Worm (Caenorhabditis elegans): Measurements from ENCODE around the gene Y38H6C.25.
A peak's percentile ranks its signal among the peaks of the same experiment; 100 is the strongest.

Gene Y38H6C.25

DNA sequence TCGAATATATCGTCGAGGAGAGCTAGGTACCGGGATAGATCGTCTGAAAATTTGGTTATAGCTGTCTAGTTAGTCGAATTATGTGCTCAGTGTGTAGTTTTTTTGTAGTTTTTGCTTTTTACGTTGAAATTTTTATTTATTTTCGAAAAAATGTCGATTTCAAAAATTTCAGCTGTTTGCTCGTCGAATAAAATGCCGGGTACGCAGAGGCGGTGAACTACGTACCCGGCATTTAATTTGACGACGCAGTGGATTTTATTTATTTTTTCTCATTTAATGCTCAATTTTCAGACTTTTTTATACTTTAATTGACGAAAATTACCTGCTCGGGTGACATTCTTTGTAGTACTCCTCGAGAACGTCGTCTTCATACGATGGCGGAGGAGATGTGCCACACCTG is 42.0 kb upstream of the Y38H6C.25 start:
- TF ChIP-seq ztf-6 (GFP tag; IDR thresholded peaks at IDR 0.05), result no peak
- no peak for TF ChIP-seq xnd-1 (tag; optimal IDR thresholded peaks at IDR 0.05)
- peak; percentile 43 for TF ChIP-seq F33H1.4 (GFP tag; IDR thresholded peaks at IDR 0.05)
- TF ChIP-seq snpc-1.1 (tag; optimal IDR thresholded peaks at IDR 0.05; ENCODE audit: insufficient read depth), result no peak
- no peak for TF ChIP-seq hmg-20 (GFP tag; IDR thresholded peaks at IDR 0.05)
- TF ChIP-seq C06A6.2 (GFP tag; conservative IDR thresholded peaks at IDR 0.05), result no peak
- TF ChIP-seq hlh-12 (tag; optimal IDR thresholded peaks at IDR 0.05), result no peak
- no peak for TF ChIP-seq F10E7.11 (tag; optimal IDR thresholded peaks at IDR 0.05)
- TF ChIP-seq die-1 (tag; optimal IDR thresholded peaks at IDR 0.05), result no peak
- TF ChIP-seq F39B2.1 (GFP tag; IDR thresholded peaks at IDR 0.05), result no peak
- no peak for TF ChIP-seq K11D2.4 (GFP tag; IDR thresholded peaks at IDR 0.05)
- TF ChIP-seq F49E8.2 (tag; optimal IDR thresholded peaks at IDR 0.05; ENCODE audit: insufficient read depth), result no peak
- peak; percentile 42; the same call in 1 of the 2 replicates for TF ChIP-seq madf-6 (GFP tag; IDR thresholded peaks at IDR 0.05)
- TF ChIP-seq Y53F4B.3 (GFP tag; IDR thresholded peaks at IDR 0.05), result no peak
- no peak for TF ChIP-seq D2030.7 (GFP tag; IDR thresholded peaks at IDR 0.05)

DNA sequence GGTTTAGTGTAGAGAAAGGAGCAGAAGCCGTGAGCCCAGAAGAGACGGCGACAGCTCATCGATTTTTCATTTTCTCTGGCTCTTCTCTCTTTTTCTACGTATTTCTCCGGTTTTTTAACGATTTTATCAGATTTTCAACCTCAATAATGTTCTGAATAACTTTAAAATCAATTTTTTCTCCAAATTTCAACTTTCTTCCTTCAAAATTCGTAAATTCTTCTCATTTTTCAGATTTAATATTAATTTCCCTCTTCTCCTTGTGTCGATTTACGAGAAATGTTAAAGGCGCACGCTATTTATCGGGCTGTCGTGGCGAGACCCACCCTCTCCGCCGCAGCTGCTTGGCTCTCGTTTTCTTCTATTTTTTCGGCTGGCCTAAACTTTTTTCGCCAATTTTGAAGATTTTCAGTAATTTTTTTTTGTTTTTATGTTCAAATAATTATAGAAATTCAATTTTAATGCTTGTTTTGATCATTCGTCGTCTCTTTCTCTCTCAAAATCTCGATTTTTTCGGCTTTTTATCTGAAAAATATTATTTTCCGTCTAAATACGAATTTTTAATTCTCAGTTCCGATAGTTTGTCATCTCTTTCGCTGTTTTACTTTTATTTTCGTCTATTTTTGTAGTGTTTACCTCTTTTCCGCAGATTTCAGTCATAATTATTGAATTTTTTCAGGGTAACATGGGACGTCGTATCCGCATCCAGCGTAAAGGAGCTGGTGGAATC is 39.9 kb upstream of the Y38H6C.25 start, which contains the start of the genes calf-1 and rpl-2:
Gene calf-1 (minus strand): TSS at position 77 of the 727 bp plus-strand sequence.
Gene rpl-2 (plus strand): TSS at position 677 of the 727 bp plus-strand sequence.
- peak; percentile 20; the same call in 1 of the 2 replicates for TF ChIP-seq mcd-1 (GFP tag; IDR thresholded peaks at IDR 0.05)
- no peak for TF ChIP-seq die-1 (tag; optimal IDR thresholded peaks at IDR 0.05)
- no peak for TF ChIP-seq snpc-3.4 (tag; optimal IDR thresholded peaks at IDR 0.05)
- TF ChIP-seq attf-6 (GFP tag; IDR thresholded peaks at IDR 0.05), result no peak
- no peak for TF ChIP-seq cebp-2 (GFP tag; IDR thresholded peaks at IDR 0.05)
- TF ChIP-seq K11D2.4 (GFP tag; IDR thresholded peaks at IDR 0.05), result no peak
- no peak for TF ChIP-seq rcor-1 (GFP tag; IDR thresholded peaks at IDR 0.05)
- no peak for TF ChIP-seq Y79H2A.3 (GFP tag; conservative IDR thresholded peaks at IDR 0.05)
- no peak for TF ChIP-seq mes-4 (tag; optimal IDR thresholded peaks at IDR 0.05)
- no peak for TF ChIP-seq pbrm-1 (GFP tag; IDR thresholded peaks at IDR 0.05)
- TF ChIP-seq nhr-120 (GFP tag; IDR thresholded peaks at IDR 0.05), result no peak
- TF ChIP-seq lin-35 (GFP tag; optimal IDR thresholded peaks at IDR 0.05), result no peak
- no peak for TF ChIP-seq aptf-2 (GFP tag; conservative IDR thresholded peaks at IDR 0.05)
- TF ChIP-seq Y56A3A.18 (GFP tag; IDR thresholded peaks at IDR 0.05), result no peak
- no peak for TF ChIP-seq Y95B8A.8 (GFP tag; IDR thresholded peaks at IDR 0.05)
- TF ChIP-seq lin-26 (GFP tag; IDR thresholded peaks at IDR 0.05), result no peak
- TF ChIP-seq egl-44 (GFP tag; IDR thresholded peaks at IDR 0.05), result no peak
- peak; percentile 24 for TF ChIP-seq lin-40 (tag; optimal IDR thresholded peaks at IDR 0.05)
- 0 out of 2 replicates have a peak, but pooled peaks have one; percentile 12 for TF ChIP-seq cebp-1 (GFP tag; IDR thresholded peaks at IDR 0.05)
- peak; percentile 58 for TF ChIP-seq cebp-1 (tag; optimal IDR thresholded peaks at IDR 0.05)
- no peak for TF ChIP-seq hsf-1 (GFP tag; IDR thresholded peaks at IDR 0.05)
- TF ChIP-seq F57C9.4 (tag; optimal IDR thresholded peaks at IDR 0.05), result no peak
- TF ChIP-seq lir-1 (GFP tag; conservative IDR thresholded peaks at IDR 0.05), result no peak
- no peak for TF ChIP-seq ceh-58 (GFP tag; IDR thresholded peaks at IDR 0.05)
- TF ChIP-seq F22D6.2 (tag; optimal IDR thresholded peaks at IDR 0.05), result no peak
- TF ChIP-seq F52B5.7 (tag; optimal IDR thresholded peaks at IDR 0.05), result no peak
- TF ChIP-seq akir-1 (GFP tag; optimal IDR thresholded peaks at IDR 0.05), result no peak
- no peak for TF ChIP-seq hmg-1.2 (GFP tag; IDR thresholded peaks at IDR 0.05)
- peak; percentile 60; the same call in 1 of the 2 replicates for TF ChIP-seq madf-6 (GFP tag; IDR thresholded peaks at IDR 0.05)
- TF ChIP-seq unc-62 (GFP tag; optimal IDR thresholded peaks at IDR 0.05), result no peak
- no peak for TF ChIP-seq nhr-90 (tag; optimal IDR thresholded peaks at IDR 0.05)
- TF ChIP-seq Y53F4B.3 (GFP tag; IDR thresholded peaks at IDR 0.05), result no peak
- TF ChIP-seq hlh-26 (GFP tag; conservative IDR thresholded peaks at IDR 0.05), result no peak
- TF ChIP-seq tbx-9 (tag; optimal IDR thresholded peaks at IDR 0.05; ENCODE audit: borderline replicate concordance), result no peak
- no peak for TF ChIP-seq ceh-91 (GFP tag; IDR thresholded peaks at IDR 0.05)

Measured in whole organism, young adult.